Fruit fly (Drosophila melanogaster) whole organism, embryonic: ENCODE results near the gene CG13062.
A peak's percentile ranks its signal among the peaks of the same experiment; 100 is the strongest.

Experiments
- Ada2b ChIP-seq: fragments of 200-800 bp; sonication (Bioruptor generic); IDR thresholded peaks from 2 replicates; pipeline ENCODE4 v1.3.6; 2022; ENCODE audit warnings: missing biosample characterization, missing genetic modification characterization
- Adf1 ChIP-seq: fragments of 200-800 bp; sonication (Bioruptor generic); IDR thresholded peaks from 2 replicates; pipeline ENCODE4 v1.3.6; 2022; ENCODE audit warnings: missing biosample characterization, missing genetic modification characterization
- CG10979 ChIP-seq: fragments of 200-800 bp; sonication (Bioruptor generic); optimal IDR thresholded peaks from 2 replicates; lab custom pipeline; 2018; ENCODE audit warnings: missing biosample characterization, mild to moderate bottlenecking, missing genetic modification characterization, moderate library complexity
- CG11247 ChIP-seq: fragments of 200-800 bp; sonication (Bioruptor generic); IDR thresholded peaks from 2 replicates; pipeline ENCODE4 v1.3.6; 2022; ENCODE audit warnings: missing biosample characterization, missing genetic modification characterization
- CG12299 ChIP-seq: fragments of 200-800 bp; sonication (Bioruptor generic); optimal IDR thresholded peaks from 2 replicates; lab custom pipeline; 2018; ENCODE audit warnings: missing biosample characterization, mild to moderate bottlenecking, missing genetic modification characterization
- CG12769 ChIP-seq: fragments of 200-800 bp; sonication (Bioruptor generic); optimal IDR thresholded peaks from 2 replicates; lab custom pipeline; 2019; ENCODE audit warnings: missing biosample characterization, mild to moderate bottlenecking, missing genetic modification characterization, moderate library complexity
- CG13775 ChIP-seq: fragments of 200-800 bp; sonication (Bioruptor generic); optimal IDR thresholded peaks from 3 replicates; lab custom pipeline; 2017; ENCODE audit warnings: missing biosample characterization, mild to moderate bottlenecking, missing genetic modification characterization
- CG14014 ChIP-seq: fragments of 200-800 bp; sonication (Bioruptor generic); IDR thresholded peaks from 2 replicates; pipeline ENCODE4 v1.3.6; 2022; ENCODE audit warnings: missing biosample characterization, missing genetic modification characterization
- CG14667 ChIP-seq: fragments of 200-800 bp; sonication (Bioruptor generic); IDR thresholded peaks from 2 replicates; pipeline ENCODE4 v1.3.6; 2022; ENCODE audit warnings: missing biosample characterization, missing genetic modification characterization
- CG15011 ChIP-seq: fragments of 200-800 bp; sonication (Bioruptor generic); optimal IDR thresholded peaks from 3 replicates; lab custom pipeline; 2018; ENCODE audit warnings: missing biosample characterization, mild to moderate bottlenecking, missing genetic modification characterization
- CG15073 ChIP-seq: fragments of 200-800 bp; sonication (Bioruptor generic); optimal IDR thresholded peaks from 2 replicates; lab custom pipeline; 2016; ENCODE audit warnings: missing biosample characterization, missing genetic modification characterization
- CG18011 ChIP-seq: fragments of 200-800 bp; sonication (Bioruptor generic); optimal IDR thresholded peaks from 2 replicates; lab custom pipeline; 2017; ENCODE audit warnings: missing biosample characterization, missing genetic modification characterization, mild to moderate bottlenecking, moderate library complexity, missing genotype
- CG18262 ChIP-seq: fragments of 200-800 bp; optimal IDR thresholded peaks from 3 replicates; lab custom pipeline; 2019; ENCODE audit warnings: missing biosample characterization, mild to moderate bottlenecking, missing genetic modification characterization, moderate library complexity
- CG2199 ChIP-seq: fragments of 200-800 bp; sonication (Bioruptor generic); IDR thresholded peaks from 3 replicates; pipeline ENCODE4 v1.3.6; 2022; ENCODE audit warnings: missing biosample characterization, missing genetic modification characterization
- CG31365 ChIP-seq: fragments of 200-800 bp; sonication (Bioruptor generic); optimal IDR thresholded peaks from 2 replicates; lab custom pipeline; 2018; ENCODE audit warnings: missing biosample characterization, mild to moderate bottlenecking, missing genetic modification characterization
- CG3281 ChIP-seq: fragments of 200-800 bp; sonication (Bioruptor generic); optimal IDR thresholded peaks from 3 replicates; lab custom pipeline; 2017; ENCODE audit warnings: missing biosample characterization, mild to moderate bottlenecking, missing genetic modification characterization
- CG5245 ChIP-seq: fragments of 200-800 bp; sonication (Bioruptor generic); optimal IDR thresholded peaks from 3 replicates; lab custom pipeline; 2016; ENCODE audit warnings: missing biosample characterization, missing genetic modification characterization
- CG6654 ChIP-seq: fragments of 200-800 bp; sonication (Bioruptor generic); optimal IDR thresholded peaks from 2 replicates; lab custom pipeline; 2017; ENCODE audit warnings: missing biosample characterization, mild to moderate bottlenecking, missing genetic modification characterization
- CG8281 ChIP-seq: fragments of 200-800 bp; sonication (Bioruptor generic); optimal IDR thresholded peaks from 2 replicates; lab custom pipeline; 2018; ENCODE audit warnings: missing biosample characterization, mild to moderate bottlenecking, missing genetic modification characterization, moderate library complexity
- CG8290 ChIP-seq, 3 experiments: fragments of 200-800 bp; sonication (Bioruptor generic); optimal IDR thresholded peaks; 2 replicates each; lab custom pipeline; 2016 to 2019; ENCODE audit warnings: missing biosample characterization in 3 of 3, missing genetic modification characterization in 3 of 3, mild to moderate bottlenecking in 2 of 3, moderate library complexity in 1 of 3
- CG8765 ChIP-seq: fragments of 200-800 bp; sonication (Bioruptor generic); IDR thresholded peaks from 2 replicates; pipeline ENCODE4 v1.3.6; 2022; ENCODE audit warnings: missing biosample characterization, missing genetic modification characterization
- CG9727 ChIP-seq: fragments of 200-800 bp; sonication (Bioruptor generic); optimal IDR thresholded peaks from 3 replicates; lab custom pipeline; 2017; ENCODE audit warnings: missing biosample characterization, mild to moderate bottlenecking, missing genetic modification characterization
- D19B ChIP-seq: fragments of 200-800 bp; sonication (Bioruptor generic); optimal IDR thresholded peaks from 2 replicates; lab custom pipeline; 2017; ENCODE audit warnings: missing biosample characterization, mild to moderate bottlenecking, missing genetic modification characterization
- Ets97D ChIP-seq: fragments of 200-800 bp; sonication (Bioruptor generic); optimal IDR thresholded peaks from 3 replicates; lab custom pipeline; 2016; ENCODE audit warnings: missing biosample characterization, missing genetic modification characterization
- Fer2 ChIP-seq: fragments of 200-800 bp; sonication (Bioruptor generic); optimal IDR thresholded peaks from 2 replicates; lab custom pipeline; 2018; ENCODE audit warnings: missing biosample characterization, mild to moderate bottlenecking, missing genetic modification characterization, moderate library complexity
- Hmr ChIP-seq: fragments of 200-800 bp; sonication (Bioruptor generic); optimal IDR thresholded peaks from 3 replicates; lab custom pipeline; 2017; ENCODE audit warnings: mild to moderate bottlenecking, missing biosample characterization, missing genetic modification reagents, missing genetic modification characterization
- Hr51 ChIP-seq, 2 experiments: fragments of 200-800 bp; sonication (Bioruptor generic); optimal IDR thresholded peaks; 2 replicates in 1 of 2; 3 replicates in 1 of 2; lab custom pipeline; 2016 to 2018; ENCODE audit warnings: missing biosample characterization in 2 of 2, missing genetic modification characterization in 2 of 2, mild to moderate bottlenecking in 1 of 2, moderate library complexity in 1 of 2
- Kr ChIP-seq: fragments of 200-800 bp; sonication (Bioruptor generic); optimal IDR thresholded peaks from 2 replicates; lab custom pipeline; 2017; ENCODE audit warnings: missing biosample characterization, mild to moderate bottlenecking, missing genetic modification characterization
- Med ChIP-seq: fragments of 200-800 bp; sonication (Bioruptor generic); peaks from one replicate; lab custom pipeline; 2016; ENCODE audit warnings: missing biosample characterization, missing genetic modification characterization, mild to moderate bottlenecking, inconsistent platforms, moderate library complexity
- Rfx ChIP-seq: fragments of 200-800 bp; sonication (Bioruptor generic); IDR thresholded peaks from 2 replicates; pipeline ENCODE4 v1.3.6; 2022; ENCODE audit warnings: missing biosample characterization, missing genetic modification characterization
- Scr ChIP-seq: fragments of 200-800 bp; sonication (Bioruptor generic); IDR thresholded peaks from 2 replicates; pipeline ENCODE4 v1.3.6; 2022; ENCODE audit warnings: missing biosample characterization, missing genetic modification characterization; ENCODE audit not compliant: partially characterized antibody
- Spps ChIP-seq: fragments of 200-800 bp; sonication (Bioruptor generic); optimal IDR thresholded peaks from 2 replicates; lab custom pipeline; 2018; ENCODE audit warnings: missing biosample characterization, mild to moderate bottlenecking, missing genetic modification characterization
- amos ChIP-seq: fragments of 200-800 bp; sonication (Bioruptor generic); IDR thresholded peaks from 2 replicates; pipeline ENCODE4 v1.3.6; 2022; ENCODE audit warnings: missing biosample characterization, missing genetic modification characterization; ENCODE audit not compliant: partially characterized antibody
- cwo ChIP-seq: fragments of 200-800 bp; sonication (Bioruptor generic); optimal IDR thresholded peaks from 3 replicates; lab custom pipeline; 2017; ENCODE audit warnings: missing biosample characterization, missing genetic modification characterization, mild to moderate bottlenecking, moderate library complexity, missing genetic modification reagents
- ftz-f1 ChIP-seq: fragments of 200-800 bp; sonication (Bioruptor generic); optimal IDR thresholded peaks from 2 replicates; lab custom pipeline; 2016; ENCODE audit warnings: missing biosample characterization, missing genetic modification characterization
- lab ChIP-seq: fragments of 200-800 bp; sonication (Bioruptor generic); optimal IDR thresholded peaks from 3 replicates; lab custom pipeline; 2017; ENCODE audit warnings: missing biosample characterization, missing genetic modification characterization, mild to moderate bottlenecking, moderate library complexity, missing genetic modification reagents
- pros ChIP-seq: fragments of 200-800 bp; sonication (Bioruptor generic); optimal IDR thresholded peaks from 3 replicates; lab custom pipeline; 2019; ENCODE audit warnings: missing biosample characterization, mild to moderate bottlenecking, missing genetic modification characterization, moderate library complexity
- sens ChIP-seq: fragments of 200-800 bp; sonication (Bioruptor generic); peaks from one replicate; lab custom pipeline; 2016; ENCODE audit warnings: missing biosample characterization, missing genetic modification characterization
- trem ChIP-seq: fragments of 200-800 bp; optimal IDR thresholded peaks from 3 replicates; lab custom pipeline; 2019; ENCODE audit warnings: missing biosample characterization, mild to moderate bottlenecking, missing genetic modification characterization, moderate library complexity
- trh ChIP-seq: fragments of 200-800 bp; sonication (Bioruptor generic); optimal IDR thresholded peaks from 2 replicates; lab custom pipeline; 2016; ENCODE audit warnings: missing biosample characterization, missing genetic modification characterization
- wor ChIP-seq: fragments of 200-800 bp; sonication (Bioruptor generic); IDR thresholded peaks from 2 replicates; pipeline ENCODE4 v1.3.6; 2022; ENCODE audit warnings: missing biosample characterization, missing genetic modification characterization
- z ChIP-seq: fragments of 200-800 bp; sonication (Bioruptor generic); IDR thresholded peaks from 3 replicates; pipeline ENCODE4 v1.3.6; 2022; ENCODE audit warnings: missing biosample characterization, missing genetic modification characterization

Gene CG13062

dm6 chr3L:16359795-16360194 is 45.7 kb downstream of the CG13062 start:
- no peak for TF ChIP-seq ftz-f1 (GFP tag; lab: Kevin White, UChicago)
- no peak for TF ChIP-seq CG8765 (GFP tag; lab: Robert Waterston, UW)
- TF ChIP-seq trh, result no peak
- no peak for TF ChIP-seq Hr51 (GFP tag; optimal IDR thresholded peaks at IDR 0.05; lab: Kevin White, UChicago)
- TF ChIP-seq z, result peak; percentile 88; the same call in 2 of the 3 replicates
- TF ChIP-seq lab (GFP tag; lab: Kevin White, UChicago), result peak; percentile 29
- peak; percentile 53 for TF ChIP-seq Med (GFP tag; lab: Kevin White, UChicago)
- no peak for TF ChIP-seq Scr
- no peak for TF ChIP-seq CG14014 (GFP tag; lab: Robert Waterston, UW)
- TF ChIP-seq pros, result no peak
- no peak for TF ChIP-seq CG6654
- TF ChIP-seq CG9727 (GFP tag; lab: Kevin White, UChicago), result no peak
- TF ChIP-seq sens, result peak; percentile 56
- TF ChIP-seq CG12299 (tag; lab: Kevin White, UChicago), result no peak
- TF ChIP-seq wor, result no peak
- no peak for TF ChIP-seq Ada2b (GFP tag; lab: Robert Waterston, UW)
- TF ChIP-seq Fer2, result no peak
- TF ChIP-seq trem (tag; lab: Kevin White, UChicago), result no peak
- no peak for TF ChIP-seq CG15073 (GFP tag; lab: Kevin White, UChicago)
- peak; percentile 2 for TF ChIP-seq CG3281 (GFP tag; lab: Kevin White, UChicago)
- TF ChIP-seq CG10979 (tag; lab: Kevin White, UChicago), result no peak
- TF ChIP-seq CG11247 (GFP tag; lab: Robert Waterston, UW), result no peak
- TF ChIP-seq Spps (tag; lab: Kevin White, UChicago), result no peak
- no peak for TF ChIP-seq CG31365 (tag; lab: Kevin White, UChicago)
- no peak for TF ChIP-seq CG18011 (GFP tag; lab: Kevin White, UChicago)
- TF ChIP-seq CG2199 (GFP tag; lab: Robert Waterston, UW), result no peak
- TF ChIP-seq Hmr, result no peak
- TF ChIP-seq Kr (GFP tag; lab: Kevin White, UChicago), result no peak
- TF ChIP-seq CG14667 (GFP tag; lab: Robert Waterston, UW), result no peak
- no peak for TF ChIP-seq cwo
- no peak for TF ChIP-seq Adf1 (GFP tag; lab: Robert Waterston, UW)
- TF ChIP-seq Rfx, result peak; percentile 26; the same call in 1 of the 2 replicates
- TF ChIP-seq CG8281 (tag; lab: Kevin White, UChicago), result no peak
- no peak for TF ChIP-seq D19B (GFP tag; lab: Kevin White, UChicago)
- no peak for TF ChIP-seq CG5245 (GFP tag; lab: Kevin White, UChicago)
- TF ChIP-seq CG8290 (GFP tag; optimal IDR thresholded peaks at IDR 0.05; lab: Kevin White, UChicago), result no peak
- peak in 1 of 2 experiments; percentile 7 for TF ChIP-seq CG8290 (tag; optimal IDR thresholded peaks at IDR 0.05; lab: Kevin White, UChicago)
- peak; percentile 18 for TF ChIP-seq CG12769
- TF ChIP-seq Ets97D (GFP tag; lab: Kevin White, UChicago), result no peak
- peak; percentile 31; the same call in 1 of the 2 replicates for TF ChIP-seq amos (GFP tag; lab: Robert Waterston, UW)
- TF ChIP-seq CG18262 (tag; lab: Kevin White, UChicago), result no peak
- TF ChIP-seq CG15011 (GFP tag; lab: Kevin White, UChicago), result no peak
- no peak for TF ChIP-seq CG13775
